Worm (Caenorhabditis elegans) whole organism, late embryonic: ENCODE results near the gene shl-1.

Source experiments
- C38D4.7 ChIP-seq: fragments of 200-800 bp; sonication (Bioruptor generic); optimal IDR thresholded peaks from 2 replicates; lab custom pipeline; 2018; ENCODE audit warnings: mild to moderate bottlenecking, missing genetic modification characterization, moderate library complexity, missing compliant biosample characterization
- F13H6.1 ChIP-seq: sonication (generic microtip); optimal IDR thresholded peaks from 2 replicates; lab custom pipeline; 2016; ENCODE audit warnings: missing genetic modification characterization, missing compliant biosample characterization
- K02D7.2 ChIP-seq: sonication (generic microtip); optimal IDR thresholded peaks from 2 replicates; lab custom pipeline; 2017; ENCODE audit warnings: mild to moderate bottlenecking, missing genetic modification characterization, missing compliant biosample characterization
- K09A11.1 ChIP-seq: sonication (generic microtip); optimal IDR thresholded peaks from 2 replicates; lab custom pipeline; 2017; ENCODE audit warnings: antibody characterized with exemption, mild to moderate bottlenecking, missing genetic modification characterization, missing compliant biosample characterization; ENCODE audit not compliant: insufficient read depth
- T23F11.4 ChIP-seq: fragments of 200-800 bp; sonication (Bioruptor generic); optimal IDR thresholded peaks from 2 replicates; lab custom pipeline; 2018; ENCODE audit warnings: mild to moderate bottlenecking, missing genetic modification characterization, missing compliant biosample characterization
- ama-1 ChIP-seq: fragments of 150-350 bp; optimal IDR thresholded peaks from 2 replicates; lab custom pipeline; 2014
- ceh-14 ChIP-seq: sonication (generic microtip); optimal IDR thresholded peaks from 2 replicates; lab custom pipeline; 2016; ENCODE audit warnings: missing genotype, missing genetic modification characterization, missing compliant biosample characterization
- ceh-19 ChIP-seq: fragments of 200-800 bp; sonication (Bioruptor generic); optimal IDR thresholded peaks from 2 replicates; lab custom pipeline; 2018; ENCODE audit warnings: mild to moderate bottlenecking, missing genetic modification characterization, missing compliant biosample characterization
- ceh-22 ChIP-seq: sonication (generic microtip); optimal IDR thresholded peaks from 2 replicates; lab custom pipeline; 2017; ENCODE audit warnings: missing biosample characterization, missing genetic modification characterization
- ceh-31 ChIP-seq: sonication (generic microtip); optimal IDR thresholded peaks from 2 replicates; lab custom pipeline; 2016; ENCODE audit warnings: missing genetic modification characterization, missing compliant biosample characterization
- ceh-34 ChIP-seq: sonication (generic microtip); optimal IDR thresholded peaks from 2 replicates; lab custom pipeline; 2016; ENCODE audit warnings: mild to moderate bottlenecking, missing genetic modification characterization, missing compliant biosample characterization
- ceh-48 ChIP-seq: sonication (generic microtip); optimal IDR thresholded peaks from 2 replicates; lab custom pipeline; 2016; ENCODE audit warnings: missing genetic modification characterization, inconsistent platforms, missing compliant biosample characterization
- ceh-9 ChIP-seq: sonication (generic microtip); optimal IDR thresholded peaks from 2 replicates; lab custom pipeline; 2016; ENCODE audit warnings: mild to moderate bottlenecking, missing genetic modification characterization, inconsistent platforms, missing compliant biosample characterization
- dmd-4 ChIP-seq: sonication (generic microtip); optimal IDR thresholded peaks from 2 replicates; lab custom pipeline; 2016; ENCODE audit warnings: borderline replicate concordance, missing genetic modification characterization, missing compliant biosample characterization
- elt-2 ChIP-seq: sonication (generic microtip); optimal IDR thresholded peaks from 2 replicates; lab custom pipeline; 2016; ENCODE audit warnings: missing genetic modification reagents, missing genetic modification characterization, missing compliant biosample characterization
- hlh-13 ChIP-seq: fragments of 200-800 bp; sonication (Bioruptor generic); optimal IDR thresholded peaks from 2 replicates; lab custom pipeline; 2018; ENCODE audit warnings: mild to moderate bottlenecking, missing genetic modification characterization, missing compliant biosample characterization
- hlh-15 ChIP-seq: sonication (generic microtip); optimal IDR thresholded peaks from 2 replicates; lab custom pipeline; 2016; ENCODE audit warnings: missing genetic modification characterization, missing compliant biosample characterization
- hlh-6 ChIP-seq: sonication (generic microtip); optimal IDR thresholded peaks from 2 replicates; lab custom pipeline; 2016; ENCODE audit warnings: missing genotype, missing genetic modification characterization, missing compliant biosample characterization
- hlh-8 ChIP-seq: sonication (generic microtip); optimal IDR thresholded peaks from 2 replicates; lab custom pipeline; 2016; ENCODE audit warnings: missing genotype, missing genetic modification characterization, missing compliant biosample characterization
- lin-11 ChIP-seq: fragments of 200-800 bp; sonication (Bioruptor generic); optimal IDR thresholded peaks from 2 replicates; lab custom pipeline; 2018; ENCODE audit warnings: mild to moderate bottlenecking, missing genetic modification characterization, missing compliant biosample characterization
- madf-2 ChIP-seq: sonication (generic microtip); optimal IDR thresholded peaks from 2 replicates; lab custom pipeline; 2017; ENCODE audit warnings: missing genetic modification characterization, missing compliant biosample characterization
- mec-3 ChIP-seq: sonication (generic microtip); optimal IDR thresholded peaks from 2 replicates; lab custom pipeline; 2016; ENCODE audit warnings: borderline replicate concordance, missing genetic modification characterization, missing compliant biosample characterization
- nfya-1 ChIP-seq: sonication (generic microtip); optimal IDR thresholded peaks from 2 replicates; lab custom pipeline; 2017; ENCODE audit warnings: missing genetic modification characterization, mild to moderate bottlenecking, missing compliant biosample characterization, antibody characterized with exemption, moderate library complexity
- odd-2 ChIP-seq: sonication (generic microtip); optimal IDR thresholded peaks from 2 replicates; lab custom pipeline; 2017; ENCODE audit warnings: antibody characterized with exemption, mild to moderate bottlenecking, missing genetic modification characterization, missing compliant biosample characterization
- pha-2 ChIP-seq: sonication (generic microtip); optimal IDR thresholded peaks from 2 replicates; lab custom pipeline; 2017; ENCODE audit warnings: mild to moderate bottlenecking, missing genetic modification characterization, missing compliant biosample characterization
- pha-4 ChIP-seq: fragments of 150-350 bp; optimal IDR thresholded peaks from 2 replicates; lab custom pipeline; 2018; ENCODE audit warnings: missing biosample characterization, missing genetic modification reagents, missing genetic modification characterization
- pqm-1 ChIP-seq: sonication (generic microtip); optimal IDR thresholded peaks from 2 replicates; lab custom pipeline; 2016; ENCODE audit warnings: missing genetic modification characterization, missing compliant biosample characterization
- ref-2 ChIP-seq: sonication (generic microtip); optimal IDR thresholded peaks from 2 replicates; lab custom pipeline; 2016; ENCODE audit warnings: missing genetic modification characterization, missing compliant biosample characterization
- sdc-2 ChIP-seq: sonication (generic microtip); optimal IDR thresholded peaks from 2 replicates; lab custom pipeline; 2016; ENCODE audit warnings: missing genotype, missing genetic modification characterization, missing compliant biosample characterization
- sox-4 ChIP-seq: sonication (generic microtip); optimal IDR thresholded peaks from 2 replicates; lab custom pipeline; 2017; ENCODE audit warnings: mild to moderate bottlenecking, missing genetic modification characterization, inconsistent platforms, missing compliant biosample characterization
- syd-9 ChIP-seq: sonication (generic microtip); optimal IDR thresholded peaks from 2 replicates; lab custom pipeline; 2016; ENCODE audit warnings: mild to moderate bottlenecking, missing genetic modification characterization, moderate library complexity, missing compliant biosample characterization
- ttx-3 ChIP-seq: sonication (generic microtip); optimal IDR thresholded peaks from 2 replicates; lab custom pipeline; 2016; ENCODE audit warnings: missing genetic modification reagents, missing genetic modification characterization, missing compliant biosample characterization
- unc-42 ChIP-seq: sonication (generic microtip); optimal IDR thresholded peaks from 2 replicates; lab custom pipeline; 2016; ENCODE audit warnings: missing genotype, missing genetic modification characterization, missing compliant biosample characterization
- unc-55 ChIP-seq: sonication (generic microtip); optimal IDR thresholded peaks from 2 replicates; lab custom pipeline; 2017; ENCODE audit warnings: missing biosample characterization, missing genetic modification reagents, missing genetic modification characterization
- zip-5 ChIP-seq: sonication (generic microtip); optimal IDR thresholded peaks from 2 replicates; lab custom pipeline; 2016; ENCODE audit warnings: missing genetic modification characterization, missing compliant biosample characterization

The shl-1 gene

ce11 chrIV:6388550-6388949 lies 4.7 kb upstream of the shl-1 start:
- TF ChIP-seq T23F11.4 (GFP tag; lab: Kevin White, UChicago), result no peak
- TF ChIP-seq nfya-1 (tag; lab: Kevin White, UChicago), result no peak
- no peak for TF ChIP-seq pha-2 (tag; lab: Kevin White, UChicago)
- no peak for TF ChIP-seq lin-11 (tag; lab: Kevin White, UChicago)
- no peak for TF ChIP-seq ceh-14
- no peak for TF ChIP-seq ceh-31
- TF ChIP-seq zip-5, result no peak
- TF ChIP-seq unc-55 (GFP tag; lab: Kevin White, UChicago), result no peak
- TF ChIP-seq syd-9 (tag; lab: Kevin White, UChicago), result no peak
- TF ChIP-seq ceh-22 (tag; lab: Kevin White, UChicago), result no peak
- TF ChIP-seq pha-4 (tag; lab: Kevin White, UChicago), result no peak
- TF ChIP-seq odd-2 (tag; lab: Kevin White, UChicago), result no peak
- TF ChIP-seq ceh-34 (tag; lab: Kevin White, UChicago), result no peak
- no peak for TF ChIP-seq madf-2 (tag; lab: Kevin White, UChicago)
- TF ChIP-seq ama-1 (lab: Kevin White, UChicago), result no peak
- no peak for TF ChIP-seq F13H6.1

- TF ChIP-seq ceh-19 (GFP tag; lab: Kevin White, UChicago) (peak; percentile 47), sdc-2 (tag; lab: Kevin White, UChicago) (no peak), unc-42 (tag; lab: Kevin White, UChicago) (peak; percentile 77), ceh-34 (tag; lab: Kevin White, UChicago) (peak; percentile 11), ceh-14 (no peak)
Measured at ce11 chrIV:6385010-6385409, 1.1 kb upstream of the shl-1 start.

DNA sequence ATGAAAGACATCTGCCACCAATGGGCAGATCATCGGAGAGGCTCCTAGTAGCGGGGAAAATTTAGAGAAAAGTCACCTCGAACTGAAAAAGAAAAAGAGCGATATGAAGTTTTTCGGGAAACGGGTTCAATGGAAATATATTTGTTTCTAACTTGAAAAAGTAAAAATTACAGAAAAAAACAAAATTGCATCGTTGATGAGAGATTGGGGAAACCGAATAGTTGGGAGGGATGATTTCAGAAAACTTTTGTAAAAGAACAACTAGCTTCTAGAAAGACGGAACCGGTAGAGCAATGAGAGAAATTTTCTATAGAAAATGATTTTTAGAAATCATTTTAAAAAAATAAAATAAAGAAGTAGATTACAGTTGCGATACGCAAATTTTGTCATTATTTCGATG lies 5.5 kb downstream of the shl-1 start:
- TF ChIP-seq ttx-3, result no peak
- no peak for TF ChIP-seq syd-9 (tag; lab: Kevin White, UChicago)
- no peak for TF ChIP-seq pqm-1 (tag; lab: Kevin White, UChicago)
- TF ChIP-seq, all 69 proteins: peak for 0

DNA sequence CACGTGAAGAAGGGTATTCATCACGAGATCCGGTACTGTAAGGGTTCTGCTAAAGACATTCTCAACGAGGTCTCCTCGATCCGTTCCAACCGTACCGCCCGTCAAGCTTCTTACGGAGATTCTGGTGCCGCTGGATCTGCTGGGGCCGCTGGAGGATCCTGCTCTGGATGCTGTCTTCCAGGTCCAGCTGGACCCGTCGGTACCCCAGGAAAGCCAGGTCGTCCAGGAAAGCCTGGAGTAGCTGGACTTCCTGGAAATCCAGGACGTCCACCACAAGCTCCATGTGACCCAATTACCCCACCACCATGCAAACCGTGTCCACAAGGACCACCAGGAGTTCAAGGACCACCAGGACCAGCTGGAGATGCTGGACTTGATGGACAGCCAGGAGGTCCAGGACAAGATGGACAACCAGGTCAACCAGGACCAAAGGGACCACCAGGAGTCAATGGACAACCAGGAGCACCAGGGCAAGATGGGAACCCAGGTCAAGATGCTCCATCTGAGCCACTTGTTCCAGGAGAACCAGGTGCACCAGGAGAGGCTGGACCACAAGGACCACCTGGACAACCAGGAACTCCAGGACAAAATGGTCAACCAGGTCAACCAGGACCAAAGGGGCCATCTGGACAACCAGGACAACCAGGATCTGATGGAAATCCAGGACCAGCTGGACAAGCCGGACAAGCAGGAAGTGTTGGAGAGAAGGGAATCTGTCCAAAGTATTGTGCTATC lies 6.4 kb downstream of the shl-1 start:
- TF ChIP-seq hlh-15 (tag; lab: Kevin White, UChicago), result no peak
- TF ChIP-seq ceh-31, result no peak
- no peak for TF ChIP-seq K02D7.2 (tag; lab: Kevin White, UChicago)
- no peak for TF ChIP-seq ceh-19 (GFP tag; lab: Kevin White, UChicago)
- TF ChIP-seq hlh-13, result no peak
- no peak for TF ChIP-seq odd-2 (tag; lab: Kevin White, UChicago)
- no peak for TF ChIP-seq unc-55 (GFP tag; lab: Kevin White, UChicago)
- TF ChIP-seq sox-4 (tag; lab: Kevin White, UChicago), result no peak
- TF ChIP-seq ref-2, result no peak
- TF ChIP-seq hlh-6 (tag; lab: Kevin White, UChicago), result no peak
- TF ChIP-seq C38D4.7, result no peak
- no peak for TF ChIP-seq ceh-48 (tag; lab: Kevin White, UChicago)
- no peak for TF ChIP-seq hlh-8 (tag; lab: Kevin White, UChicago)
- TF ChIP-seq mec-3 (tag; lab: Kevin White, UChicago), result no peak
- no peak for TF ChIP-seq ceh-9 (tag; lab: Kevin White, UChicago)
- no peak for TF ChIP-seq K09A11.1 (tag; lab: Kevin White, UChicago)
- TF ChIP-seq unc-42 (tag; lab: Kevin White, UChicago), result no peak
- TF ChIP-seq elt-2 (tag; lab: Kevin White, UChicago), result no peak
- no peak for TF ChIP-seq dmd-4
